Fruit fly (Drosophila melanogaster): ENCODE measurements around the gene RpL14.

DNA sequence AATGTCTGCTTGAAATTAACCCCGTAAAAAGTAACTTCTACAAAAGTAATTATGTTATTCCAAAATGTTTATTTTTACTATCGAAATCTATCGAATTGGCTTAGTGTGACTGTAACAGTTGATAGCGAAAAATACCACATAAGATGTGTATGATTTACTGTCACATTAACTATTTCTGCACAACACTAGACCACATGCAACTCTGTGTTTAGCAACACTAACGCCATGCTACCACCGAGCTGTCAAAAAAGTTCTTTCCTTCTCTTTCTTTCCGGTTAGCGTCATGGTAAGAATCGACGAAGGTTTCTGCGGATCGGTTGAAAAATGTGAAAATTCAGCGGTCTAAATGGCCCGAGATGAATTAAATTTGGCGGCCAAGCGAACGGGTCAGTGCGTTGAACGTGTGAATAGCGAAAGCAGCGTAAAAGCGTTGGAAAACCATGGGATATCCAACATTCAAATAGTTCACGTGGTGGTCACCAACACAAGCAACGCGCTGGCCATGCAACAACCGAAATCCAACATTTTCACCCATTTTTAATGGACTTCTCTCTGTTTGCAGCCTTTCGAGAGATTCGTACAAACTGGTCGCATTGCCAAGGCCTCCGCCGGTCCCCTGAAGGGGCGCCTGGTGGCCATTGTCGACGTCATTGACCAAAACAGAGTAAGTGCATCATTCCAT, at the start of gene RpL14, which contains the start of gene Nelf-E:
- TF ChIP-seq usp (GFP tag; optimal IDR thresholded peaks at IDR 0.05) (no peak), CG8478 (optimal IDR thresholded peaks at IDR 0.05) (no peak), EcR (GFP tag; optimal IDR thresholded peaks at IDR 0.05) (no peak), pan (optimal IDR thresholded peaks at IDR 0.05) (no peak)

All from whole organism.